ENCODE assay signal across 4 worm cellular contexts in the genomic region with DNA sequence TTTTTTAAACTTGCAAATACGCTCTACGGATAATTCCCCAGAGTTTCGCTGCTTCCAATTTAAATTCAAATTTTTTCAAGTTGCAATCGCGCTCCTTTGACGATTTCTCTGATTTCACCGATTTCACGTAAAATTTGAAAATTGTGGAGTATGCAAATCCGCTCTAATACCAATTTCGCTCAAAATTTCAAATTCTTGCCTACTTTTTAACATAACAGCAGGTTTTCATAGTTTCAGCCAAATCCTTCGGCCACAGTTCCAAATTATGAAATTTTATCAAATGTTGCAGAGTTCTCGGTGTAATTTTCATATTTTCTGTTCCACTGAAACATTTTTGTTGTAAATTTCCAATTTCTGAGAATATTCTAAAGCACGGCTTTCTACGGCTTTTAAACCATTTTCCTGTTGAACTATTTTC.
TF ChIP-seq lines count a peak whose summit lies in the region.

A gene (minus strand): TSS at position 323 of the 418 bp plus-strand sequence.

TF ChIP-seq in whole organism, L2 larva, 48 proteins besides CTCF, POLR2A, EP300 and RAD21:
- TF ChIP-seq mbf-1 (tag; optimal IDR thresholded peaks at IDR 0.05; lab: Kevin White, UChicago) = no peak
- no peak for TF ChIP-seq nhr-77 (tag; optimal IDR thresholded peaks at IDR 0.05; lab: Kevin White, UChicago)
- TF ChIP-seq nhr-21 (tag; optimal IDR thresholded peaks at IDR 0.05; lab: Kevin White, UChicago) = peak; percentile 57
- TF ChIP-seq ama-1 (optimal IDR thresholded peaks at IDR 0.05; lab: Kevin White, UChicago) = peak; percentile 43
- peak; percentile 52 for TF ChIP-seq Y55F3AM.14 (GFP tag; optimal IDR thresholded peaks at IDR 0.05; lab: Kevin White, UChicago)
TF ChIP-seq in whole organism, L2 larva: peak in this region for 3.

TF ChIP-seq in whole organism, L4 larva, 104 proteins besides CTCF, POLR2A, EP300 and RAD21 (continues in another document):
- TF ChIP-seq daf-8 (GFP tag; IDR thresholded peaks at IDR 0.05; lab: Robert Waterston, UW) (no peak), zfp-3 (GFP tag; conservative IDR thresholded peaks at IDR 0.05; lab: Robert Waterston, UW) (no peak), ctbp-1 (GFP tag; IDR thresholded peaks at IDR 0.05; lab: Robert Waterston, UW) (0 out of 2 replicates have a peak, but pooled peaks have one; percentile 16), lin-38 (GFP tag; IDR thresholded peaks at IDR 0.05; lab: Robert Waterston, UW) (peak; percentile 76), ceh-62 (tag; optimal IDR thresholded peaks at IDR 0.05; lab: Kevin White, UChicago) (no peak), mdl-1 (tag; optimal IDR thresholded peaks at IDR 0.05; lab: Kevin White, UChicago) (no peak), mep-1 (tag; optimal IDR thresholded peaks at IDR 0.05; lab: Kevin White, UChicago) (peak; percentile 76), pqm-1 (tag; optimal IDR thresholded peaks at IDR 0.05; lab: Kevin White, UChicago) (no peak), nhr-102 (tag; optimal IDR thresholded peaks at IDR 0.05; lab: Kevin White, UChicago) (peak; percentile 53), nhr-41 (GFP tag; IDR thresholded peaks at IDR 0.05; lab: Robert Waterston, UW) (no peak), cey-2 (tag; optimal IDR thresholded peaks at IDR 0.05; lab: Kevin White, UChicago; ENCODE audit: borderline replicate concordance, insufficient read depth) (no peak), duxl-1 (tag; optimal IDR thresholded peaks at IDR 0.05; lab: Kevin White, UChicago; ENCODE audit: poor library complexity) (no peak), spr-3 (GFP tag; optimal IDR thresholded peaks at IDR 0.05; lab: Kevin White, UChicago) (peak; percentile 57), lsy-2 (tag; optimal IDR thresholded peaks at IDR 0.05; lab: Kevin White, UChicago) (no peak), zag-1 (tag; optimal IDR thresholded peaks at IDR 0.05; lab: Kevin White, UChicago) (no peak), F44E2.7 (GFP tag; IDR thresholded peaks at IDR 0.05; lab: Robert Waterston, UW) (no peak), madf-9 (GFP tag; conservative IDR thresholded peaks at IDR 0.05; lab: Robert Waterston, UW) (no peak), mxl-3 (GFP tag; optimal IDR thresholded peaks at IDR 0.05; lab: Kevin White, UChicago) (no peak), T26A8.4 (GFP tag; IDR thresholded peaks at IDR 0.05; lab: Robert Waterston, UW) (peak; percentile 77), lin-1 (GFP tag; IDR thresholded peaks at IDR 0.05; lab: Robert Waterston, UW) (no peak), ZK546.5 (tag; optimal IDR thresholded peaks at IDR 0.05; lab: Kevin White, UChicago) (no peak), unc-130 (GFP tag; optimal IDR thresholded peaks at IDR 0.05; lab: Kevin White, UChicago) (no peak), nhr-111 (GFP tag; optimal IDR thresholded peaks at IDR 0.05; lab: Kevin White, UChicago) (no peak), ztf-11 (tag; optimal IDR thresholded peaks at IDR 0.05; lab: Kevin White, UChicago) (no peak), zfp-2 (tag; optimal IDR thresholded peaks at IDR 0.05; lab: Kevin White, UChicago) (no peak), daf-19 (GFP tag; conservative IDR thresholded peaks at IDR 0.05; lab: Robert Waterston, UW) (no peak), sdz-12 (GFP tag; optimal IDR thresholded peaks at IDR 0.05; lab: Kevin White, UChicago) (no peak)

TF ChIP-seq in whole organism, late embryonic, 69 proteins besides CTCF, POLR2A, EP300 and RAD21:
- TF ChIP-seq ceh-18 (tag; optimal IDR thresholded peaks at IDR 0.05; lab: Kevin White, UChicago) = no peak
- TF ChIP-seq hlh-6 (tag; optimal IDR thresholded peaks at IDR 0.05; lab: Kevin White, UChicago) = peak; percentile 30
- TF ChIP-seq C38D4.7 (GFP tag; optimal IDR thresholded peaks at IDR 0.05; lab: Kevin White, UChicago) = peak; percentile 29

TF ChIP-seq in whole organism, mixed stage, embryonic, 35 proteins besides CTCF, POLR2A, EP300 and RAD21:
- TF ChIP-seq unc-62 (GFP tag; optimal IDR thresholded peaks at IDR 0.05; lab: Kevin White, UChicago) = no peak
- TF ChIP-seq ceh-43 (GFP tag; optimal IDR thresholded peaks at IDR 0.05; lab: Kevin White, UChicago) = peak; percentile 29
- TF ChIP-seq cnd-1 (tag; optimal IDR thresholded peaks at IDR 0.05; lab: Kevin White, UChicago) = no peak
- no peak for TF ChIP-seq ham-2 (GFP tag; optimal IDR thresholded peaks at IDR 0.05; lab: Kevin White, UChicago)
- TF ChIP-seq tbx-8 (GFP tag; optimal IDR thresholded peaks at IDR 0.05; lab: Kevin White, UChicago) = no peak
- TF ChIP-seq snpc-4 (tag; optimal IDR thresholded peaks at IDR 0.05; lab: Kevin White, UChicago) = no peak
TF ChIP-seq in whole organism, mixed stage, embryonic: peak in this region for 1.
